Worm (Caenorhabditis elegans) whole organism, L1 larva: ENCODE data around the gene dsc-4.
A peak's percentile ranks its signal among the peaks of the same experiment; 100 is the strongest.

ENCODE experiments used
- F16B12.6 ChIP-seq: fragments of 150-350 bp; optimal IDR thresholded peaks from 2 replicates; lab custom pipeline; 2014; ENCODE audit warnings: missing biosample characterization, missing genetic modification characterization
- ceh-82 ChIP-seq, 3 experiments: fragments of 150-350 bp in 1 of 3; sonication (generic microtip) in 2 of 3; optimal IDR thresholded peaks; 2 replicates each; lab custom pipeline; 2014 to 2017; ENCODE audit warnings: missing biosample characterization in 3 of 3, missing genetic modification characterization in 3 of 3
- dpl-1 ChIP-seq, 3 experiments: fragments of 150-350 bp in 2 of 3; sonication (generic microtip) in 1 of 3; optimal IDR thresholded peaks; 2 replicates each; lab custom pipeline; 2014 to 2017; ENCODE audit warnings: missing biosample characterization in 3 of 3, missing genetic modification characterization in 3 of 3, missing genetic modification reagents in 3 of 3
- efl-1 ChIP-seq, 4 experiments: fragments of 150-350 bp; optimal IDR thresholded peaks in 3 of 4; peaks in 1 of 4; 1 replicate in 1 of 4; 2 replicates in 3 of 4; lab custom pipeline; 2014; ENCODE audit warnings: missing biosample characterization in 2 of 4, missing genetic modification characterization in 2 of 4, missing genetic modification reagents in 2 of 4
- elt-2 ChIP-seq: sonication (generic microtip); optimal IDR thresholded peaks from 2 replicates; lab custom pipeline; 2016; ENCODE audit warnings: missing genetic modification characterization, mild to moderate bottlenecking, inconsistent platforms, missing compliant biosample characterization, missing genetic modification reagents
- elt-3 ChIP-seq, 6 experiments: fragments of 150-350 bp in 1 of 6; sonication (generic microtip); optimal IDR thresholded peaks; 2 replicates each; lab custom pipeline; 2017 to 2018; ENCODE audit warnings: missing biosample characterization in 6 of 6, missing genetic modification characterization in 6 of 6, inconsistent platforms in 1 of 6
- fkh-10 ChIP-seq: sonication (generic microtip); optimal IDR thresholded peaks from 2 replicates; lab custom pipeline; 2017; ENCODE audit warnings: missing biosample characterization, missing genetic modification reagents, missing genetic modification characterization
- fkh-4 ChIP-seq: sonication (generic microtip); optimal IDR thresholded peaks from 2 replicates; lab custom pipeline; 2016; ENCODE audit warnings: missing compliant biosample characterization, missing genetic modification characterization, borderline replicate concordance
- fos-1 ChIP-seq: fragments of 150-350 bp; optimal IDR thresholded peaks from 2 replicates; lab custom pipeline; 2014; ENCODE audit warnings: missing biosample characterization, missing genetic modification characterization
- hpl-2 ChIP-seq: fragments of 150-350 bp; optimal IDR thresholded peaks from 2 replicates; lab custom pipeline; 2014; ENCODE audit warnings: missing biosample characterization, missing genetic modification reagents, missing genetic modification characterization
- isw-1 ChIP-seq: fragments of 200-800 bp; sonication (Bioruptor generic); IDR thresholded peaks from 2 replicates; pipeline ENCODE4 v1.3.6; 2022; ENCODE audit warnings: missing genetic modification characterization, missing compliant biosample characterization
- jun-1 ChIP-seq: fragments of 150-350 bp; optimal IDR thresholded peaks from 2 replicates; lab custom pipeline; 2014; ENCODE audit warnings: missing biosample characterization, missing genetic modification reagents, missing genetic modification characterization
- lin-13 ChIP-seq: fragments of 150-350 bp; optimal IDR thresholded peaks from 2 replicates; lab custom pipeline; 2014; ENCODE audit warnings: missing biosample characterization, missing genetic modification reagents, missing genetic modification characterization
- lin-14 ChIP-seq: fragments of 200-800 bp; sonication (Bioruptor generic); optimal IDR thresholded peaks from 2 replicates; lab custom pipeline; 2018; ENCODE audit warnings: mild to moderate bottlenecking, missing genetic modification characterization, moderate library complexity, missing compliant biosample characterization
- lin-35 ChIP-seq, 2 experiments: fragments of 150-350 bp; optimal IDR thresholded peaks; 2 replicates each; lab custom pipeline; 2014; ENCODE audit warnings: missing biosample characterization in 2 of 2, missing genetic modification characterization in 2 of 2, missing genetic modification reagents in 2 of 2
- lsy-2 ChIP-seq, 2 experiments: fragments of 150-350 bp; optimal IDR thresholded peaks; 2 replicates each; lab custom pipeline; 2014; ENCODE audit warnings: missing biosample characterization in 2 of 2, missing genetic modification characterization in 2 of 2
- mdl-1 ChIP-seq, 2 experiments: fragments of 150-350 bp; optimal IDR thresholded peaks; 2 replicates each; lab custom pipeline; 2014 to 2017; ENCODE audit warnings: missing biosample characterization in 2 of 2, missing genetic modification characterization in 2 of 2, inconsistent platforms in 1 of 2
- mef-2 ChIP-seq: fragments of 150-350 bp; optimal IDR thresholded peaks from 2 replicates; lab custom pipeline; 2014; ENCODE audit warnings: missing biosample characterization, missing genetic modification characterization
- mep-1 ChIP-seq: fragments of 150-350 bp; optimal IDR thresholded peaks from 2 replicates; lab custom pipeline; 2014; ENCODE audit warnings: missing biosample characterization, missing genetic modification characterization
- nhr-12 ChIP-seq: sonication (generic microtip); optimal IDR thresholded peaks from 2 replicates; lab custom pipeline; 2017; ENCODE audit warnings: missing biosample characterization, missing genetic modification characterization
- nhr-19 ChIP-seq: fragments of 200-800 bp; sonication (Bioruptor generic); conservative IDR thresholded peaks from 2 replicates; pipeline ENCODE4 v1.3.6; 2022; ENCODE audit warnings: missing genetic modification characterization, missing compliant biosample characterization
- nhr-20 ChIP-seq: sonication (generic microtip); optimal IDR thresholded peaks from 2 replicates; lab custom pipeline; 2016; ENCODE audit warnings: mild to moderate bottlenecking, missing genetic modification characterization, missing compliant biosample characterization
- nhr-237 ChIP-seq: fragments of 150-350 bp; optimal IDR thresholded peaks from 2 replicates; lab custom pipeline; 2014; ENCODE audit warnings: missing biosample characterization, missing genetic modification characterization
- nhr-28 ChIP-seq: fragments of 150-350 bp; optimal IDR thresholded peaks from 2 replicates; lab custom pipeline; 2014; ENCODE audit warnings: missing biosample characterization, missing genetic modification characterization
- nhr-47 ChIP-seq: sonication (generic microtip); optimal IDR thresholded peaks from 2 replicates; lab custom pipeline; 2016; ENCODE audit warnings: mild to moderate bottlenecking, missing genetic modification characterization, moderate library complexity, missing compliant biosample characterization
- nhr-71 ChIP-seq: sonication (generic microtip); optimal IDR thresholded peaks from 2 replicates; lab custom pipeline; 2016; ENCODE audit warnings: mild to moderate bottlenecking, missing genetic modification characterization, moderate library complexity, missing compliant biosample characterization
- nhr-84 ChIP-seq: sonication (generic microtip); optimal IDR thresholded peaks from 2 replicates; lab custom pipeline; 2017; ENCODE audit warnings: missing biosample characterization, missing genetic modification characterization
- nhr-90 ChIP-seq: sonication (generic microtip); optimal IDR thresholded peaks from 2 replicates; lab custom pipeline; 2016; ENCODE audit warnings: mild to moderate bottlenecking, missing genetic modification characterization, missing compliant biosample characterization; ENCODE audit not compliant: poor library complexity
- pag-3 ChIP-seq: sonication (generic microtip); optimal IDR thresholded peaks from 2 replicates; lab custom pipeline; 2017; ENCODE audit warnings: missing genetic modification characterization, mild to moderate bottlenecking, missing compliant biosample characterization, antibody characterized with exemption, borderline replicate concordance; ENCODE audit not compliant: insufficient read depth
- pax-3 ChIP-seq: fragments of 200-800 bp; sonication (Bioruptor generic); optimal IDR thresholded peaks from 2 replicates; lab custom pipeline; 2018; ENCODE audit warnings: mild to moderate bottlenecking, missing genetic modification characterization, moderate library complexity, missing compliant biosample characterization
- pqm-1 ChIP-seq: sonication (generic microtip); optimal IDR thresholded peaks from 3 replicates; lab custom pipeline; 2017; ENCODE audit warnings: missing biosample characterization, missing genetic modification characterization
- rnt-1 ChIP-seq: sonication (generic microtip); optimal IDR thresholded peaks from 2 replicates; lab custom pipeline; 2016; ENCODE audit warnings: mild to moderate bottlenecking, missing genetic modification characterization, moderate library complexity, missing compliant biosample characterization
- snu-23 ChIP-seq: sonication (generic microtip); optimal IDR thresholded peaks from 2 replicates; lab custom pipeline; 2016; ENCODE audit warnings: missing genetic modification characterization, missing compliant biosample characterization
- swsn-7 ChIP-seq: sonication (generic microtip); optimal IDR thresholded peaks from 2 replicates; lab custom pipeline; 2016; ENCODE audit warnings: missing genetic modification characterization, missing compliant biosample characterization
- tbx-2 ChIP-seq: sonication (generic microtip); optimal IDR thresholded peaks from 2 replicates; lab custom pipeline; 2016; ENCODE audit warnings: missing genetic modification characterization, missing compliant biosample characterization
- unc-130 ChIP-seq: fragments of 150-350 bp; optimal IDR thresholded peaks from 2 replicates; lab custom pipeline; 2017; ENCODE audit warnings: missing biosample characterization, missing genetic modification characterization, inconsistent platforms
- unc-86 ChIP-seq: sonication (generic microtip); optimal IDR thresholded peaks from 2 replicates; lab custom pipeline; 2016; ENCODE audit warnings: missing genetic modification characterization, missing compliant biosample characterization
- vab-15 ChIP-seq: sonication (generic microtip); optimal IDR thresholded peaks from 2 replicates; lab custom pipeline; 2017; ENCODE audit warnings: missing genotype, mild to moderate bottlenecking, missing genetic modification characterization, missing compliant biosample characterization
- zag-1 ChIP-seq: fragments of 150-350 bp; optimal IDR thresholded peaks from 2 replicates; lab custom pipeline; 2014; ENCODE audit warnings: missing biosample characterization, missing genetic modification characterization
- ztf-11 ChIP-seq, 2 experiments: sonication (generic microtip); optimal IDR thresholded peaks; 2 replicates each; lab custom pipeline; 2016 to 2017; ENCODE audit warnings: missing genetic modification characterization in 2 of 2, missing biosample characterization in 1 of 2, missing compliant biosample characterization in 1 of 2

dsc-4 gene

ce11 chrIV:296849-297248, 23.5 kb downstream of the dsc-4 start (continued):
- TF ChIP-seq nhr-20 (peak; percentile 11), nhr-12 (tag; lab: Kevin White, UChicago) (no peak)
- TF ChIP-seq, all 84 proteins: peak for 8

- no peak for TF ChIP-seq ztf-11 (tag; optimal IDR thresholded peaks at IDR 0.05; lab: Kevin White, UChicago)
- peak in 1 of 3 experiments; percentile 49 for TF ChIP-seq dpl-1 (GFP tag; optimal IDR thresholded peaks at IDR 0.05; lab: Kevin White, UChicago)
- peak; percentile 46 for TF ChIP-seq lin-14 (GFP tag; lab: Kevin White, UChicago)
- no peak for TF ChIP-seq ceh-82 (tag; optimal IDR thresholded peaks at IDR 0.05; lab: Kevin White, UChicago)
- TF ChIP-seq nhr-20 = peak; percentile 70
- no peak for TF ChIP-seq unc-130 (tag; lab: Kevin White, UChicago)
- no peak for TF ChIP-seq mef-2
- no peak for TF ChIP-seq F16B12.6
- no peak for TF ChIP-seq fkh-10 (GFP tag; lab: Kevin White, UChicago)
- no peak for TF ChIP-seq nhr-28
- no peak for TF ChIP-seq fkh-4 (tag; lab: Kevin White, UChicago)
- no peak for TF ChIP-seq lsy-2 (tag; optimal IDR thresholded peaks at IDR 0.05; lab: Kevin White, UChicago)
- no peak for TF ChIP-seq hpl-2 (GFP tag; lab: Kevin White, UChicago)
- TF ChIP-seq nhr-237 = no peak
- TF ChIP-seq efl-1 (optimal IDR thresholded peaks at IDR 0.05; lab: Kevin White, UChicago) = no peak
- TF ChIP-seq efl-1 (GFP tag; optimal IDR thresholded peaks at IDR 0.05 in 1 of 2; lab: Kevin White, UChicago) = peak in 1 of 2 experiments; percentile 70
- TF ChIP-seq elt-2 = peak; percentile 81
- peak in 1 of 2 experiments; percentile 54 for TF ChIP-seq mdl-1 (tag; optimal IDR thresholded peaks at IDR 0.05; lab: Kevin White, UChicago)
- TF ChIP-seq pqm-1 = no peak
- peak; percentile 20 for TF ChIP-seq jun-1
- no peak for TF ChIP-seq isw-1 (GFP tag; lab: Robert Waterston, UW)
- peak; percentile 46; the same call in 1 of the 2 replicates for TF ChIP-seq nhr-19 (GFP tag; lab: Robert Waterston, UW)
- no peak for TF ChIP-seq rnt-1 (tag; lab: Kevin White, UChicago)
- peak; percentile 70 for TF ChIP-seq nhr-71
- TF ChIP-seq zag-1 = no peak
- peak; percentile 34 for TF ChIP-seq snu-23 (GFP tag; lab: Kevin White, UChicago)
- no peak for TF ChIP-seq nhr-12 (tag; lab: Kevin White, UChicago)
- TF ChIP-seq vab-15 (tag; lab: Kevin White, UChicago) = no peak
- TF ChIP-seq lin-35 (GFP tag; optimal IDR thresholded peaks at IDR 0.05; lab: Kevin White, UChicago) = peak in 1 of 2 experiments; percentile 76
- peak in 2 of 6 experiments; percentile 37 to 45 for TF ChIP-seq elt-3 (tag; optimal IDR thresholded peaks at IDR 0.05; lab: Kevin White, UChicago)
- peak; percentile 2 for TF ChIP-seq nhr-47 (tag; lab: Kevin White, UChicago)
- TF ChIP-seq lin-13 (GFP tag; lab: Kevin White, UChicago) = peak; percentile 1
- TF ChIP-seq fos-1 (tag; lab: Kevin White, UChicago) = no peak
- no peak for TF ChIP-seq nhr-84 (tag; lab: Kevin White, UChicago)
- peak; percentile 47 for TF ChIP-seq nhr-90 (tag; lab: Kevin White, UChicago)
- no peak for TF ChIP-seq swsn-7 (tag; lab: Kevin White, UChicago)
- TF ChIP-seq tbx-2 = peak; percentile 28
- no peak for TF ChIP-seq pag-3 (tag; lab: Kevin White, UChicago)
- peak; percentile 18 for TF ChIP-seq pax-3
- no peak for TF ChIP-seq unc-86
- no peak for TF ChIP-seq mep-1 (tag; lab: Kevin White, UChicago)
Observed at ce11 chrIV:295734-296201, 24.6 kb downstream of the dsc-4 start.
